Worm (Caenorhabditis elegans): ENCODE data around the gene tsen-2.

tsen-2 gene

DNA sequence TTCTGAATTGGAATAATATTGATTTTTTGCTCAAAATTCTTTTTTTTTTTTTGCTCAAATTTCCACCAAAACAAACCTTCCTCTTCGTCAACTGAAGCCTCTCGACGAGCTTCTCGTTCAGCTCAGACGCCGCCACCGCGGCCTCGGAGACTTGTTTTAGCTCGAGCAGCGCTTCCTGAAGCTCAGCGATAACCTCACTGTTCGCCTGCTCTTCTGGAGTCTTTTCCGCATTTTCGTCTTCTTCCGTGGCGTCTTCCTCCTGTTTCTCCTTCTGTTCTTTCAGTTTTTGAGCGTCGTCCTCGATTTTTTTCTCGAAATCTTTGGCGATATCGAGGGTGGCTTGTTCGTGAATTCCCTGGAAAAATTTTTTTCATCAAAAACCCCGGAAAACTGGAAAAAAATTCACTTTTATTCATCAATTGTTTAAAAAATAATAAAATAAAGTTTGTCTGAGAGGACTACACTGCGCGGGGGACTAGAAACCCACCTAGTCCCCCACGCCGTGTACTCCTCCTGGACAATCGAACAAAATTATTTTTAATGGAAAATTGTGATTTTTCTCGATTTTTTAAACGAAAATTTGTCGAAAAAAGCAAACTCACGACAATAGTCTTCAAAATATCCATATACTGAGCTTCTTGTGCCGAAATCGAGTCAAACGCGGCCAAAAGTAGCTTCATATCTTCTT lies 48.1 kb upstream of the tsen-2 start (continued):
- TF ChIP-seq athp-1 (tag; optimal IDR thresholded peaks at IDR 0.05) (peak; percentile 79), pbrm-1 (GFP tag; IDR thresholded peaks at IDR 0.05) (peak; percentile 72), F57C9.4 (tag; optimal IDR thresholded peaks at IDR 0.05) (peak; percentile 59), Y56A3A.18 (GFP tag; IDR thresholded peaks at IDR 0.05) (no peak), tbx-9 (tag; optimal IDR thresholded peaks at IDR 0.05; ENCODE audit: borderline replicate concordance) (no peak), dpl-1 (GFP tag; optimal IDR thresholded peaks at IDR 0.05) (peak; percentile 31), F49E8.2 (tag; optimal IDR thresholded peaks at IDR 0.05; ENCODE audit: insufficient read depth) (peak; percentile 39), B0336.3 (GFP tag; IDR thresholded peaks at IDR 0.05) (peak; percentile 80), aptf-2 (GFP tag; conservative IDR thresholded peaks at IDR 0.05) (0 out of 2 replicates have a peak, but pooled peaks have one; percentile 30), lir-1 (GFP tag; conservative IDR thresholded peaks at IDR 0.05) (peak; percentile 89), dpff-1 (tag; optimal IDR thresholded peaks at IDR 0.05) (no peak), lin-40 (tag; optimal IDR thresholded peaks at IDR 0.05) (peak; percentile 86), F55B11.4 (tag; optimal IDR thresholded peaks at IDR 0.05; ENCODE audit: borderline replicate concordance, insufficient read depth) (no peak), K12H6.12 (tag; optimal IDR thresholded peaks at IDR 0.05) (peak; percentile 82), repo-1 (tag; optimal IDR thresholded peaks at IDR 0.05) (no peak), ets-4 (GFP tag; optimal IDR thresholded peaks at IDR 0.05) (no peak)

DNA sequence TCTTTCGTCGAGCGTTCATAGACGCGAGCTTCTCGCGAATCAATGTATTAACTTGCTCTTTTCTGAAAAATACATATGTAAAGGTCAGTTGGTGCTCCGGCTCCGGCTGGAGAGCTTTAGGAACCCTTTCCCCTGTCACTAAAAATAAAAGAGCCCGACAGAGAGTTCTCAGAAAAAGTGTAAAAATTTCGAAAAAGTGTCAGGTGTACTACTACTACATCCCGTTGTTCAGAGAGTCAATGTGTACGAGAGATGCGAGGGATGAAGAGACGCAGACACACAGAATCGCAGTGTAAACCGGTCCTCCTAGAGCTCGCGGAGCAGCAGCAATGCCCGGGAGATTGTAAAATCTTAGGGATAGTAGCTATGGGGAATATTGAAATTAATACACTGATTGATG lies 44.6 kb upstream of the tsen-2 start:
- TF ChIP-seq nfyb-1 (GFP tag; IDR thresholded peaks at IDR 0.05) (0 out of 2 replicates have a peak, but pooled peaks have one; percentile 47), hsf-1 (GFP tag; IDR thresholded peaks at IDR 0.05) (no peak), hmg-1.2 (GFP tag; IDR thresholded peaks at IDR 0.05) (0 out of 2 replicates have a peak, but pooled peaks have one; percentile 9)

DNA sequence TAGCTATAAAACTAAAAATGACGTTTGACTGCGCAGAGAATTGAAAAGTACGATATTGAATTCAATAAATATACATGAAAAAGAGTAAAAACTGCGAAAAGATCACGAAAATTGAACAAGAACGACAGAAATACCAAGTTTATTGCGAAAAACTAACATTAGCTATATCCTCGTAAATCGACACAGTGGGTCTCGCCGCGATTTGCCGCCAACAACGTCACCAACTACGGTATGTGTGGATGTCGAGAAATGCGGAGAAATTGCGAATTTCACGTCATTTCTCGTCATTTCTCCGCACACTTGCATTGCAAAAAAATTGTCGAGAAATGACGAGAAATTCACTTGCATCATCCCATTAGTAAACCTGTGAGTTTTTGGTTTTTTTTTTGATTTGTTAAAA lies 41.9 kb upstream of the tsen-2 start:
- TF ChIP-seq F33H1.4 (GFP tag; IDR thresholded peaks at IDR 0.05) = peak; percentile 69

- TF ChIP-seq F33H1.4 (GFP tag; IDR thresholded peaks at IDR 0.05) = peak; percentile 58; the same call in 1 of the 2 replicates
Observed at ce11 chrIII:11939238-11939637, 41.2 kb upstream of the tsen-2 start.

- TF ChIP-seq somi-1 (GFP tag; optimal IDR thresholded peaks at IDR 0.05) (no peak), nhr-80 (tag; optimal IDR thresholded peaks at IDR 0.05) (no peak), bed-1 (GFP tag; IDR thresholded peaks at IDR 0.05) (no peak), unc-130 (GFP tag; optimal IDR thresholded peaks at IDR 0.05) (no peak), nhr-179 (tag; optimal IDR thresholded peaks at IDR 0.05) (no peak), egrh-3 (GFP tag; IDR thresholded peaks at IDR 0.05) (no peak), mcd-1 (GFP tag; IDR thresholded peaks at IDR 0.05) (no peak), ceh-79 (tag; optimal IDR thresholded peaks at IDR 0.05) (no peak), nhr-27 (tag; optimal IDR thresholded peaks at IDR 0.05) (no peak), attf-3 (GFP tag; conservative IDR thresholded peaks at IDR 0.05) (no peak), let-607 (tag; optimal IDR thresholded peaks at IDR 0.05) (no peak), F55B11.4 (tag; optimal IDR thresholded peaks at IDR 0.05; ENCODE audit: borderline replicate concordance, insufficient read depth) (no peak), Y79H2A.3 (GFP tag; conservative IDR thresholded peaks at IDR 0.05) (no peak), tbp1 (GFP tag; optimal IDR thresholded peaks at IDR 0.05) (no peak), Y67H2A.10 (GFP tag; conservative IDR thresholded peaks at IDR 0.05) (no peak), B0261.1 (tag; optimal IDR thresholded peaks at IDR 0.05) (no peak), snpc-4 (GFP tag; optimal IDR thresholded peaks at IDR 0.05) (no peak), snpc-4 (tag; optimal IDR thresholded peaks at IDR 0.05) (no peak), lag-1 (GFP tag; IDR thresholded peaks at IDR 0.05) (no peak)
Observed at ce11 chrIII:11938525-11938924, 40.5 kb upstream of the tsen-2 start.

All from whole organism, young adult.